Worm (Caenorhabditis elegans): ENCODE results near the gene F49E11.7.
A peak's percentile ranks its signal among the peaks of the same experiment; 100 is the strongest.

The F49E11.7 gene

DNA sequence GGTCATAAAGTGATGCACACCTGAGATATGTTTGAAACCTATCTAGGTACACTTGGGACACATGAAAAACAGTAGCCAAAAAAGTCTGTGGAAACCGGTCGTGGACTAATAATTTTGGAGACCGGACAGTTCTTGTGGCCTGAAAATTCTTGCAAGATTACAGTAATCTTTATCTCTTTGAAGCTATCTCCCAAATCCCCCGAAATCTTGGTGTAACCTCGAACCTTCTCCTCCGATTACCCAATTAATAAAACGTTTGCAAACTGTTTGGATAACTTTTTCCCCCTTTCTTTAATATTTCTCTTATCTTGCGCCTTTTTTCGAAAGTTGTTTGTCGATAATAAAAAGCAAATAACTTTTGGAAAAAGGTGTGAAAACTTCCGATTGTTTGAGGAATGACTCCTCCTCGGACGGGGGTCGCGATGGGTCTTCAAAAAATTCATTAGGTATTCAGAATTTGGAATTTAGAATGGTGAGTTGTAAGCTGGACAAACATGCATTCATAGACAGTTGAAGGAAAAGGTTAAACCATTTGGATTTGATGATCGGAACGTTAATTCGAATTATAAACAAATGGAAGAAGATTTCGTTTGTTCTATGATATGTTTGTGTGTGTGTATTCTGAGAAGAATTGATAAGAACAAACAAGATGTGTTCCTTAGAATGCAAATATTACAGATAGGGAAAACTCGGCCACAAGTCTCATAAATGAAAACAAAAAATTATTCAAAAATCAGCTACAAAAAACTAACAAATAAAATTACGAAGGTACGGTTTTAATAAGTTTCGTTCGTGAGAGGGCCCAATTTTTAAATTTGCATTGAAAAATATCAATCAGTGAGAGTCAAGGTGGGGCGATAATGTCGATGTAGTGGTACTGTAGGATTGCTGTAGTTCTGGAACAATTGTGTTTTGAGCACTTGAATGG lies 30.4 kb downstream of the F49E11.7 start (continued):
- TF ChIP-seq hmg-1.2 (GFP tag; IDR thresholded peaks at IDR 0.05): 0 out of 2 replicates have a peak, but pooled peaks have one; percentile 8
- TF ChIP-seq egl-18 (GFP tag; IDR thresholded peaks at IDR 0.05): no peak
- TF ChIP-seq athp-1 (tag; optimal IDR thresholded peaks at IDR 0.05): no peak
- no peak for TF ChIP-seq B0035.1 (tag; optimal IDR thresholded peaks at IDR 0.05)
- TF ChIP-seq Y95B8A.8 (GFP tag; IDR thresholded peaks at IDR 0.05): no peak
- TF ChIP-seq F10E7.11 (tag; optimal IDR thresholded peaks at IDR 0.05): peak; percentile 4
- TF ChIP-seq hmg-20 (GFP tag; IDR thresholded peaks at IDR 0.05): no peak
- TF ChIP-seq lin-54 (GFP tag; optimal IDR thresholded peaks at IDR 0.05): no peak
- TF ChIP-seq nhr-27 (tag; optimal IDR thresholded peaks at IDR 0.05): no peak
- peak; percentile 59 for TF ChIP-seq chd-7 (tag; optimal IDR thresholded peaks at IDR 0.05)
- no peak for TF ChIP-seq hsf-1 (GFP tag; IDR thresholded peaks at IDR 0.05)
- no peak for TF ChIP-seq ceh-27 (GFP tag; optimal IDR thresholded peaks at IDR 0.05)
- no peak for TF ChIP-seq egl-44 (GFP tag; IDR thresholded peaks at IDR 0.05)
- TF ChIP-seq attf-3 (GFP tag; conservative IDR thresholded peaks at IDR 0.05): no peak
- TF ChIP-seq ama-1 (optimal IDR thresholded peaks at IDR 0.05): no peak
- TF ChIP-seq ama-1 (GFP tag; optimal IDR thresholded peaks at IDR 0.05): no peak
- TF ChIP-seq B0261.1 (tag; optimal IDR thresholded peaks at IDR 0.05): no peak
- TF ChIP-seq F39B2.1 (GFP tag; IDR thresholded peaks at IDR 0.05): peak; percentile 36; the same call in 1 of the 2 replicates
- no peak for TF ChIP-seq C06A6.2 (GFP tag; conservative IDR thresholded peaks at IDR 0.05)
- no peak for TF ChIP-seq snpc-4 (GFP tag; optimal IDR thresholded peaks at IDR 0.05)
- no peak for TF ChIP-seq snpc-4 (tag; optimal IDR thresholded peaks at IDR 0.05)
- no peak for TF ChIP-seq sptf-2 (GFP tag; optimal IDR thresholded peaks at IDR 0.05)
- no peak for TF ChIP-seq nhr-90 (tag; optimal IDR thresholded peaks at IDR 0.05)
- no peak for TF ChIP-seq B0019.2 (GFP tag; conservative IDR thresholded peaks at IDR 0.05)
- no peak for TF ChIP-seq egrh-3 (GFP tag; IDR thresholded peaks at IDR 0.05)
- TF ChIP-seq ztf-25 (GFP tag; IDR thresholded peaks at IDR 0.05): no peak
- peak; percentile 36 for TF ChIP-seq lin-40 (tag; optimal IDR thresholded peaks at IDR 0.05)
- TF ChIP-seq snpc-1.3 (tag; optimal IDR thresholded peaks at IDR 0.05; ENCODE audit: insufficient read depth): no peak
- TF ChIP-seq dpl-1 (GFP tag; optimal IDR thresholded peaks at IDR 0.05): no peak
- TF ChIP-seq mel-28 (tag; optimal IDR thresholded peaks at IDR 0.05; ENCODE audit: borderline replicate concordance): no peak
- TF ChIP-seq attf-6 (GFP tag; IDR thresholded peaks at IDR 0.05): no peak
- TF ChIP-seq sea-2 (GFP tag; IDR thresholded peaks at IDR 0.05): no peak
- TF ChIP-seq nfya-1 (tag; optimal IDR thresholded peaks at IDR 0.05; ENCODE audit: borderline replicate concordance, insufficient read depth): no peak
- TF ChIP-seq lin-26 (GFP tag; IDR thresholded peaks at IDR 0.05): peak; percentile 22; the same call in 1 of the 2 replicates
- no peak for TF ChIP-seq akir-1 (GFP tag; optimal IDR thresholded peaks at IDR 0.05)
- TF ChIP-seq cebp-2 (GFP tag; IDR thresholded peaks at IDR 0.05): peak; percentile 6; the same call in 1 of the 2 replicates
- TF ChIP-seq hlh-12 (tag; optimal IDR thresholded peaks at IDR 0.05): no peak
- TF ChIP-seq F55B11.4 (tag; optimal IDR thresholded peaks at IDR 0.05; ENCODE audit: borderline replicate concordance, insufficient read depth): no peak
- TF ChIP-seq F23B12.7 (tag; optimal IDR thresholded peaks at IDR 0.05; ENCODE audit: insufficient read depth): no peak
- TF ChIP-seq hrde-1 (tag; optimal IDR thresholded peaks at IDR 0.05; ENCODE audit: borderline replicate concordance): no peak
- no peak for TF ChIP-seq repo-1 (tag; optimal IDR thresholded peaks at IDR 0.05)
- TF ChIP-seq ceh-58 (GFP tag; IDR thresholded peaks at IDR 0.05): no peak
- TF ChIP-seq ztf-3 (GFP tag; optimal IDR thresholded peaks at IDR 0.05): no peak
- TF ChIP-seq efl-1 (GFP tag; optimal IDR thresholded peaks at IDR 0.05): no peak
- no peak for TF ChIP-seq tbx-9 (tag; optimal IDR thresholded peaks at IDR 0.05; ENCODE audit: borderline replicate concordance)
- no peak for TF ChIP-seq D2030.7 (GFP tag; IDR thresholded peaks at IDR 0.05)
- no peak for TF ChIP-seq gei-17 (GFP tag; optimal IDR thresholded peaks at IDR 0.05)

All from whole organism, young adult.